Fruit fly (Drosophila melanogaster) whole organism, embryonic: Measurements from ENCODE around the gene st.

ENCODE experiments used
- Ada2b ChIP-seq: fragments of 200-800 bp; sonication (Bioruptor generic); IDR thresholded peaks from 2 replicates; pipeline ENCODE4 v1.3.6; 2022; ENCODE audit warnings: missing biosample characterization, missing genetic modification characterization
- Atf3 ChIP-seq: fragments of 200-800 bp; sonication (Bioruptor generic); optimal IDR thresholded peaks from 3 replicates; lab custom pipeline; 2016; ENCODE audit warnings: missing biosample characterization, missing genetic modification characterization
- B-H2 ChIP-seq: fragments of 200-800 bp; sonication (Bioruptor generic); optimal IDR thresholded peaks from 2 replicates; lab custom pipeline; 2018; ENCODE audit warnings: missing biosample characterization, mild to moderate bottlenecking, missing genetic modification characterization
- CG13296 ChIP-seq: fragments of 200-800 bp; sonication (Bioruptor generic); optimal IDR thresholded peaks from 3 replicates; lab custom pipeline; 2018; ENCODE audit warnings: missing biosample characterization, mild to moderate bottlenecking, missing genetic modification characterization
- CG14965 ChIP-seq: fragments of 200-800 bp; sonication (Bioruptor generic); optimal IDR thresholded peaks from 2 replicates; lab custom pipeline; 2016; ENCODE audit warnings: missing biosample characterization, missing genetic modification characterization, borderline replicate concordance
- CG15514 ChIP-seq: fragments of 200-800 bp; sonication (Bioruptor generic); optimal IDR thresholded peaks from 3 replicates; lab custom pipeline; 2017; ENCODE audit warnings: missing biosample characterization, missing genetic modification characterization, mild to moderate bottlenecking, moderate library complexity, missing genetic modification reagents
- CG16863 ChIP-seq: fragments of 200-800 bp; sonication (Bioruptor generic); optimal IDR thresholded peaks from 3 replicates; lab custom pipeline; 2016; ENCODE audit warnings: missing biosample characterization, missing genetic modification characterization
- CG17385 ChIP-seq: fragments of 200-800 bp; sonication (Bioruptor generic); optimal IDR thresholded peaks from 3 replicates; lab custom pipeline; 2018; ENCODE audit warnings: missing biosample characterization, mild to moderate bottlenecking, missing genetic modification characterization
- CG18011 ChIP-seq: fragments of 200-800 bp; sonication (Bioruptor generic); optimal IDR thresholded peaks from 2 replicates; lab custom pipeline; 2017; ENCODE audit warnings: missing biosample characterization, missing genetic modification characterization, mild to moderate bottlenecking, moderate library complexity, missing genotype
- CG2199 ChIP-seq: fragments of 200-800 bp; sonication (Bioruptor generic); IDR thresholded peaks from 3 replicates; pipeline ENCODE4 v1.3.6; 2022; ENCODE audit warnings: missing biosample characterization, missing genetic modification characterization
- CG3163 ChIP-seq: fragments of 200-800 bp; sonication (Bioruptor generic); optimal IDR thresholded peaks from 3 replicates; lab custom pipeline; 2016; ENCODE audit warnings: missing biosample characterization, missing genetic modification characterization
- CG32532 ChIP-seq: fragments of 200-800 bp; sonication (Bioruptor generic); IDR thresholded peaks from 2 replicates; pipeline ENCODE4 v1.3.6; 2022; ENCODE audit warnings: missing biosample characterization, missing genetic modification characterization
- CG32767 ChIP-seq: fragments of 200-800 bp; sonication (Bioruptor generic); IDR thresholded peaks from 2 replicates; pipeline ENCODE4 v1.3.6; 2022; ENCODE audit warnings: missing biosample characterization, missing genetic modification characterization
- CG3838 ChIP-seq: fragments of 200-800 bp; sonication (Bioruptor generic); optimal IDR thresholded peaks from 3 replicates; lab custom pipeline; 2016; ENCODE audit warnings: missing biosample characterization, missing genetic modification characterization
- CG4707 ChIP-seq: fragments of 200-800 bp; sonication (Bioruptor generic); optimal IDR thresholded peaks from 2 replicates; lab custom pipeline; 2018; ENCODE audit warnings: missing biosample characterization, mild to moderate bottlenecking, missing genetic modification characterization, moderate library complexity
- CG5245 ChIP-seq: fragments of 200-800 bp; sonication (Bioruptor generic); optimal IDR thresholded peaks from 3 replicates; lab custom pipeline; 2016; ENCODE audit warnings: missing biosample characterization, missing genetic modification characterization
- CG6791 ChIP-seq: fragments of 200-800 bp; sonication (Bioruptor generic); IDR thresholded peaks from 3 replicates; pipeline ENCODE4 v1.3.6; 2022; ENCODE audit warnings: missing biosample characterization, missing genetic modification characterization; ENCODE audit not compliant: partially characterized antibody
- CG7556 ChIP-seq: fragments of 200-800 bp; sonication (Bioruptor generic); optimal IDR thresholded peaks from 2 replicates; lab custom pipeline; 2017; ENCODE audit warnings: missing biosample characterization, mild to moderate bottlenecking, missing genetic modification characterization
- CG9609 ChIP-seq: fragments of 200-800 bp; sonication (Bioruptor generic); optimal IDR thresholded peaks from 3 replicates; lab custom pipeline; 2016; ENCODE audit warnings: missing biosample characterization, missing genetic modification characterization
- CHES-1-like ChIP-seq: fragments of 200-800 bp; sonication (Bioruptor generic); optimal IDR thresholded peaks from 2 replicates; lab custom pipeline; 2016; ENCODE audit warnings: missing biosample characterization, missing genetic modification characterization
- D ChIP-seq, 2 experiments: fragments of 200-800 bp in 1 of 2; fragments of >200 bp in 1 of 2; sonication (Bioruptor generic) in 1 of 2; optimal IDR thresholded peaks; 2 replicates in 1 of 2; 3 replicates in 1 of 2; lab custom pipeline; 2017; ENCODE audit warnings: mild to moderate bottlenecking in 1 of 2, missing biosample characterization in 1 of 2, missing genetic modification characterization in 1 of 2, missing genetic modification reagents in 1 of 2
- ERR ChIP-seq: fragments of 200-800 bp; sonication (Bioruptor generic); optimal IDR thresholded peaks from 2 replicates; lab custom pipeline; 2016; ENCODE audit warnings: missing biosample characterization, missing genetic modification characterization
- HLH3B ChIP-seq: fragments of 200-800 bp; sonication (Bioruptor generic); IDR thresholded peaks from 2 replicates; pipeline ENCODE4 v1.3.6; 2022; ENCODE audit warnings: missing biosample characterization, missing genetic modification characterization
- HLH4C ChIP-seq: fragments of 200-800 bp; sonication (Bioruptor generic); IDR thresholded peaks from 3 replicates; pipeline ENCODE4 v1.3.6; 2022; ENCODE audit warnings: missing biosample characterization, missing genetic modification characterization; ENCODE audit not compliant: partially characterized antibody
- HLH54F ChIP-seq: fragments of 200-800 bp; sonication (Bioruptor generic); optimal IDR thresholded peaks from 3 replicates; lab custom pipeline; 2016; ENCODE audit warnings: missing biosample characterization, missing genetic modification characterization
- Hr3 ChIP-seq: fragments of 200-800 bp; sonication (Bioruptor generic); optimal IDR thresholded peaks from 3 replicates; lab custom pipeline; 2016; ENCODE audit warnings: missing biosample characterization, missing genetic modification characterization
- Hr51 ChIP-seq, 2 experiments: fragments of 200-800 bp; sonication (Bioruptor generic); optimal IDR thresholded peaks; 2 replicates in 1 of 2; 3 replicates in 1 of 2; lab custom pipeline; 2016 to 2018; ENCODE audit warnings: missing biosample characterization in 2 of 2, missing genetic modification characterization in 2 of 2, mild to moderate bottlenecking in 1 of 2, moderate library complexity in 1 of 2
- NFAT ChIP-seq: fragments of 200-800 bp; sonication (Bioruptor generic); IDR thresholded peaks from 2 replicates; pipeline ENCODE4 v1.3.6; 2022; ENCODE audit warnings: missing biosample characterization, missing genetic modification characterization
- Ptx1 ChIP-seq: fragments of 200-800 bp; sonication (Bioruptor generic); IDR thresholded peaks from 2 replicates; pipeline ENCODE4 v1.3.6; 2022; ENCODE audit warnings: missing biosample characterization, missing genetic modification characterization
- Rx ChIP-seq: fragments of 200-800 bp; sonication (Bioruptor generic); IDR thresholded peaks from 2 replicates; pipeline ENCODE4 v1.3.6; 2022; ENCODE audit warnings: missing biosample characterization, missing genetic modification characterization
- Sry-δ ChIP-seq: fragments of 200-800 bp; sonication (Bioruptor generic); optimal IDR thresholded peaks from 2 replicates; lab custom pipeline; 2016; ENCODE audit warnings: missing biosample characterization, missing genetic modification characterization
- Tbp ChIP-seq: fragments of >200 bp; optimal IDR thresholded peaks from 2 replicates; lab custom pipeline; 2018; ENCODE audit warnings: missing biosample characterization, missing genetic modification characterization
- al ChIP-seq: fragments of 200-800 bp; sonication (Bioruptor generic); IDR thresholded peaks from 2 replicates; pipeline ENCODE4 v1.3.6; 2022; ENCODE audit warnings: missing biosample characterization, missing genetic modification characterization
- ato ChIP-seq: fragments of 200-800 bp; sonication (Bioruptor generic); IDR thresholded peaks from 2 replicates; pipeline ENCODE4 v1.3.6; 2022; ENCODE audit warnings: missing biosample characterization, missing genetic modification characterization; ENCODE audit not compliant: partially characterized antibody
- br ChIP-seq: fragments of >200 bp; optimal IDR thresholded peaks from 2 replicates; lab custom pipeline; 2017
- cg ChIP-seq: fragments of 200-800 bp; sonication (Bioruptor generic); optimal IDR thresholded peaks from 3 replicates; lab custom pipeline; 2019; ENCODE audit warnings: missing biosample characterization, mild to moderate bottlenecking, missing genetic modification characterization, moderate library complexity
- crc ChIP-seq: fragments of 200-800 bp; sonication (Bioruptor generic); optimal IDR thresholded peaks from 2 replicates; lab custom pipeline; 2016; ENCODE audit warnings: missing biosample characterization, missing genetic modification characterization
- dati ChIP-seq: fragments of 200-800 bp; sonication (Bioruptor generic); IDR thresholded peaks from 2 replicates; pipeline ENCODE4 v1.3.6; 2022; ENCODE audit warnings: missing biosample characterization, missing genetic modification characterization
- esg ChIP-seq: fragments of 200-800 bp; sonication (Bioruptor generic); conservative IDR thresholded peaks from 2 replicates; pipeline ENCODE4 v1.3.6; 2022; ENCODE audit warnings: missing biosample characterization, missing genetic modification characterization
- fd102C ChIP-seq: fragments of 200-800 bp; sonication (Bioruptor generic); optimal IDR thresholded peaks from 2 replicates; lab custom pipeline; 2018; ENCODE audit warnings: missing biosample characterization, mild to moderate bottlenecking, missing genetic modification characterization, moderate library complexity
- fru ChIP-seq: fragments of >200 bp; optimal IDR thresholded peaks from 2 replicates; lab custom pipeline; 2017
- gfzf ChIP-seq: fragments of 200-800 bp; sonication (Bioruptor generic); optimal IDR thresholded peaks from 2 replicates; lab custom pipeline; 2016; ENCODE audit warnings: missing biosample characterization, mild to moderate bottlenecking, missing genetic modification characterization, moderate library complexity
- ham ChIP-seq: fragments of 200-800 bp; sonication (Bioruptor generic); IDR thresholded peaks from 2 replicates; pipeline ENCODE4 v1.3.6; 2022; ENCODE audit warnings: missing biosample characterization, missing genetic modification characterization
- jigr1 ChIP-seq: fragments of 200-800 bp; sonication (Bioruptor generic); IDR thresholded peaks from 3 replicates; pipeline ENCODE4 v1.3.6; 2022; ENCODE audit warnings: missing biosample characterization, missing genetic modification characterization
- kni ChIP-seq: fragments of 200-800 bp; sonication (Bioruptor generic); optimal IDR thresholded peaks from 3 replicates; lab custom pipeline; 2017; ENCODE audit warnings: mild to moderate bottlenecking, missing biosample characterization, missing genetic modification reagents, missing genetic modification characterization
- lilli ChIP-seq: fragments of 200-800 bp; sonication (Bioruptor generic); optimal IDR thresholded peaks from 3 replicates; lab custom pipeline; 2016; ENCODE audit warnings: missing biosample characterization, missing genetic modification characterization
- maf-S ChIP-seq: fragments of 200-800 bp; sonication (Bioruptor generic); optimal IDR thresholded peaks from 2 replicates; lab custom pipeline; 2016; ENCODE audit warnings: missing biosample characterization, missing genetic modification characterization
- pita ChIP-seq: fragments of 200-800 bp; sonication (Bioruptor generic); optimal IDR thresholded peaks from 2 replicates; lab custom pipeline; 2017; ENCODE audit warnings: missing biosample characterization, mild to moderate bottlenecking, missing genetic modification characterization
- row ChIP-seq: fragments of 200-800 bp; sonication (Bioruptor generic); IDR thresholded peaks from 3 replicates; pipeline ENCODE4 v1.3.6; 2022; ENCODE audit warnings: missing biosample characterization, missing genetic modification characterization
- tna ChIP-seq: fragments of 200-800 bp; sonication (Bioruptor generic); IDR thresholded peaks from 2 replicates; pipeline ENCODE4 v1.3.6; 2022; ENCODE audit warnings: missing biosample characterization, missing genetic modification characterization; ENCODE audit not compliant: partially characterized antibody
- unc-4 ChIP-seq: fragments of 200-800 bp; sonication (Bioruptor generic); IDR thresholded peaks from 2 replicates; pipeline ENCODE4 v1.3.6; 2022; ENCODE audit warnings: missing biosample characterization, missing genetic modification characterization; ENCODE audit not compliant: partially characterized antibody

st gene

dm6 chr3L:16533932-16534331 is 36.5 kb downstream of the st start (continued):
- peak; percentile 51; the same call in 1 of the 2 replicates for TF ChIP-seq CG32767 (GFP tag; lab: Robert Waterston, UW)
- TF ChIP-seq CG4707 (GFP tag; lab: Kevin White, UChicago), result peak; percentile 26
- no peak for TF ChIP-seq HLH4C (GFP tag; lab: Robert Waterston, UW)
- no peak for TF ChIP-seq CG2199 (GFP tag; lab: Robert Waterston, UW)
- peak; percentile 69 for TF ChIP-seq Ada2b (GFP tag; lab: Robert Waterston, UW)
- TF ChIP-seq jigr1, result no peak
- TF ChIP-seq unc-4 (GFP tag; lab: Robert Waterston, UW), result no peak
- TF ChIP-seq CG14965 (GFP tag; lab: Kevin White, UChicago), result peak; percentile 1
- peak; percentile 18 for TF ChIP-seq CG3838 (GFP tag; lab: Kevin White, UChicago)
- TF ChIP-seq Atf3 (GFP tag; lab: Kevin White, UChicago), result peak; percentile 58
- peak; percentile 69; the same call in 1 of the 2 replicates for TF ChIP-seq HLH3B (GFP tag; lab: Robert Waterston, UW)
- no peak for TF ChIP-seq gfzf (GFP tag; lab: Kevin White, UChicago)
- no peak for TF ChIP-seq br (lab: Kevin White, UChicago)
- TF ChIP-seq maf-S (GFP tag; lab: Kevin White, UChicago), result peak; percentile 52
- TF ChIP-seq Ptx1 (GFP tag; lab: Robert Waterston, UW), result peak; percentile 79
- TF ChIP-seq CG32532 (GFP tag; lab: Robert Waterston, UW), result peak; percentile 55; the same call in 1 of the 2 replicates
- peak; percentile 35 for TF ChIP-seq cg (GFP tag; lab: Kevin White, UChicago)
- TF ChIP-seq crc, result no peak
- TF ChIP-seq CG16863 (GFP tag; lab: Kevin White, UChicago), result peak; percentile 51
- TF ChIP-seq CG13296 (GFP tag; lab: Kevin White, UChicago), result peak; percentile 79
- TF ChIP-seq CHES-1-like (GFP tag; lab: Kevin White, UChicago), result peak; percentile 50
- TF ChIP-seq Rx, result peak; percentile 40; the same call in 1 of the 2 replicates
- peak; percentile 42 for TF ChIP-seq B-H2 (GFP tag; lab: Kevin White, UChicago)
- peak; percentile 56 to 88 for TF ChIP-seq Hr51 (GFP tag; optimal IDR thresholded peaks at IDR 0.05; lab: Kevin White, UChicago)
- TF ChIP-seq row, result peak; percentile 83
- no peak for TF ChIP-seq D (optimal IDR thresholded peaks at IDR 0.05; lab: Kevin White, UChicago)
- peak; percentile 82 for TF ChIP-seq D (GFP tag; optimal IDR thresholded peaks at IDR 0.05; lab: Kevin White, UChicago)
- no peak for TF ChIP-seq fru (lab: Kevin White, UChicago)
- peak; percentile 76 for TF ChIP-seq esg (GFP tag; lab: Robert Waterston, UW)
- peak; percentile 31 for TF ChIP-seq Sry-δ (GFP tag; lab: Kevin White, UChicago)
- TF ChIP-seq CG17385, result peak; percentile 79
- no peak for TF ChIP-seq CG6791 (GFP tag; lab: Robert Waterston, UW)
- no peak for TF ChIP-seq fd102C
- TF ChIP-seq CG5245 (GFP tag; lab: Kevin White, UChicago), result peak; percentile 77
- peak; percentile 80 for TF ChIP-seq lilli
- TF ChIP-seq CG7556 (GFP tag; lab: Kevin White, UChicago), result peak; percentile 88
- peak; percentile 39 for TF ChIP-seq kni (GFP tag; lab: Kevin White, UChicago)
- TF ChIP-seq ato (GFP tag; lab: Robert Waterston, UW), result no peak
- TF ChIP-seq HLH54F (GFP tag; lab: Kevin White, UChicago), result peak; percentile 51
- no peak for TF ChIP-seq dati
- TF ChIP-seq pita (GFP tag; lab: Kevin White, UChicago), result no peak
- TF ChIP-seq CG9609 (GFP tag; lab: Kevin White, UChicago), result no peak
- no peak for TF ChIP-seq ERR (GFP tag; lab: Kevin White, UChicago)
- TF ChIP-seq CG18011 (GFP tag; lab: Kevin White, UChicago), result peak; percentile 49
- TF ChIP-seq ham (GFP tag; lab: Robert Waterston, UW), result no peak
- no peak for TF ChIP-seq Tbp
- peak; percentile 49 for TF ChIP-seq CG15514 (GFP tag; lab: Kevin White, UChicago)
- TF ChIP-seq Hr3, result peak; percentile 75
- no peak for TF ChIP-seq NFAT
- no peak for TF ChIP-seq CG3163
- TF ChIP-seq tna, result no peak
- TF ChIP-seq al, result peak; percentile 59; the same call in 1 of the 2 replicates
